Worm (Caenorhabditis elegans) whole organism, L1 larva: ENCODE data around the gene bca-2.

Experiments used
- C34B4.2 ChIP-seq: sonication (generic microtip); optimal IDR thresholded peaks from 2 replicates; lab custom pipeline; 2017; ENCODE audit warnings: mild to moderate bottlenecking, missing genetic modification characterization, missing compliant biosample characterization
- efl-3 ChIP-seq: fragments of 200-800 bp; sonication (Bioruptor generic); optimal IDR thresholded peaks from 2 replicates; lab custom pipeline; 2018; ENCODE audit warnings: mild to moderate bottlenecking, missing genetic modification characterization, missing compliant biosample characterization
- hpl-2 ChIP-seq: fragments of 150-350 bp; optimal IDR thresholded peaks from 2 replicates; lab custom pipeline; 2014; ENCODE audit warnings: missing biosample characterization, missing genetic modification reagents, missing genetic modification characterization
- lin-13 ChIP-seq: fragments of 150-350 bp; optimal IDR thresholded peaks from 2 replicates; lab custom pipeline; 2014; ENCODE audit warnings: missing biosample characterization, missing genetic modification reagents, missing genetic modification characterization
- lsy-2 ChIP-seq, 2 experiments: fragments of 150-350 bp; optimal IDR thresholded peaks; 2 replicates each; lab custom pipeline; 2014; ENCODE audit warnings: missing biosample characterization in 2 of 2, missing genetic modification characterization in 2 of 2
- nhr-11 ChIP-seq: fragments of 150-350 bp; optimal IDR thresholded peaks from 2 replicates; lab custom pipeline; 2014; ENCODE audit warnings: missing biosample characterization, missing genetic modification characterization
- nhr-77 ChIP-seq: fragments of 150-350 bp; optimal IDR thresholded peaks from 2 replicates; lab custom pipeline; 2014; ENCODE audit warnings: missing biosample characterization, missing genetic modification characterization
- nhr-90 ChIP-seq: sonication (generic microtip); optimal IDR thresholded peaks from 2 replicates; lab custom pipeline; 2016; ENCODE audit warnings: mild to moderate bottlenecking, missing genetic modification characterization, missing compliant biosample characterization; ENCODE audit not compliant: poor library complexity
- snpc-4 ChIP-seq: fragments of 150-350 bp; optimal IDR thresholded peaks from 2 replicates; lab custom pipeline; 2014; ENCODE audit warnings: missing biosample characterization, missing genetic modification characterization
- sox-4 ChIP-seq: sonication (generic microtip); optimal IDR thresholded peaks from 2 replicates; lab custom pipeline; 2016; ENCODE audit warnings: missing genetic modification characterization, missing compliant biosample characterization
- unc-62 ChIP-seq: fragments of 150-350 bp; optimal IDR thresholded peaks from 2 replicates; lab custom pipeline; 2014; ENCODE audit warnings: missing biosample characterization, missing genetic modification reagents, missing genetic modification characterization
- ztf-4 ChIP-seq: fragments of 150-350 bp; optimal IDR thresholded peaks from 2 replicates; lab custom pipeline; 2014; ENCODE audit warnings: missing biosample characterization, missing genetic modification characterization

DNA sequence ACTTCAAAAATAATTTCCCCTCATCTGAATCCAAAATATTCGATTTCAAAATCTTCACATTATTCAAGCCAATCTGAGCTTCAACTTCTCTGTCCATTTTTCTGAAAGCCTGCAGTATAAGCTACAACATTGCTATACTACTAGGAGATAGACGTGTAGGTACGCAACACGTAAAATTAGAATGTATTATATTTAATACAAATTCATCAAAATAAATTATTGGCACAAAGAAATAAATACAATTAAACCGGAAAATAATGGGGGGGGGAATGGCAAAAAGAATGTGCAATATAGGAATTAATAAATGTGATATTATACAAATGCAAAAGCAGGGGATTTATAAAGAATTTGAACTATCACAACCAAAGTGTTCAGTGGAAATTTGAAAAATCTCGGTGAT lies 21.4 kb downstream of the bca-2 start, which contains the start of gene Y116A8C.25:
- TF ChIP-seq snpc-4 (no peak), C34B4.2 (no peak), nhr-77 (tag; lab: Kevin White, UChicago) (no peak), sox-4 (tag; lab: Kevin White, UChicago) (no peak), efl-3 (GFP tag; lab: Kevin White, UChicago) (no peak), lsy-2 (tag; optimal IDR thresholded peaks at IDR 0.05; lab: Kevin White, UChicago) (no peak), lin-13 (GFP tag; lab: Kevin White, UChicago) (no peak), nhr-90 (tag; lab: Kevin White, UChicago) (no peak), ztf-4 (tag; lab: Kevin White, UChicago) (no peak), hpl-2 (GFP tag; lab: Kevin White, UChicago) (no peak), unc-62 (GFP tag; lab: Kevin White, UChicago) (no peak), nhr-11 (tag; lab: Kevin White, UChicago) (no peak)
